Worm (Caenorhabditis elegans) whole organism, late embryonic: ENCODE data around the gene prx-19.

Experiments used
- ceh-48 ChIP-seq: sonication (generic microtip); optimal IDR thresholded peaks from 2 replicates; lab custom pipeline; 2016; ENCODE audit warnings: missing genetic modification characterization, inconsistent platforms, missing compliant biosample characterization
- nhr-11 ChIP-seq: fragments of 150-350 bp; optimal IDR thresholded peaks from 2 replicates; lab custom pipeline; 2014; ENCODE audit warnings: missing biosample characterization, missing genetic modification characterization
- pax-1 ChIP-seq: fragments of 150-350 bp; optimal IDR thresholded peaks from 2 replicates; lab custom pipeline; 2014; ENCODE audit warnings: missing biosample characterization, missing genetic modification characterization
- pha-4 ChIP-seq: fragments of 150-350 bp; optimal IDR thresholded peaks from 2 replicates; lab custom pipeline; 2018; ENCODE audit warnings: missing biosample characterization, missing genetic modification reagents, missing genetic modification characterization
- pqm-1 ChIP-seq: sonication (generic microtip); optimal IDR thresholded peaks from 2 replicates; lab custom pipeline; 2016; ENCODE audit warnings: missing genetic modification characterization, missing compliant biosample characterization
- ref-2 ChIP-seq: sonication (generic microtip); optimal IDR thresholded peaks from 2 replicates; lab custom pipeline; 2016; ENCODE audit warnings: missing genetic modification characterization, missing compliant biosample characterization

- TF ChIP-seq pha-4 (tag; lab: Kevin White, UChicago) (no peak), ceh-48 (tag; lab: Kevin White, UChicago) (no peak), ref-2 (tag; lab: Kevin White, UChicago) (no peak), pax-1 (tag; lab: Kevin White, UChicago) (no peak), nhr-11 (tag; lab: Kevin White, UChicago) (no peak), pqm-1 (tag; lab: Kevin White, UChicago) (no peak)
Observed at ce11 chrIII:8827128-8827527, 18.0 kb upstream of the prx-19 start, which contains the start of gene F54F2.9.
